Worm (Caenorhabditis elegans): ENCODE results near the gene F21A3.2.

The F21A3.2 gene

DNA sequence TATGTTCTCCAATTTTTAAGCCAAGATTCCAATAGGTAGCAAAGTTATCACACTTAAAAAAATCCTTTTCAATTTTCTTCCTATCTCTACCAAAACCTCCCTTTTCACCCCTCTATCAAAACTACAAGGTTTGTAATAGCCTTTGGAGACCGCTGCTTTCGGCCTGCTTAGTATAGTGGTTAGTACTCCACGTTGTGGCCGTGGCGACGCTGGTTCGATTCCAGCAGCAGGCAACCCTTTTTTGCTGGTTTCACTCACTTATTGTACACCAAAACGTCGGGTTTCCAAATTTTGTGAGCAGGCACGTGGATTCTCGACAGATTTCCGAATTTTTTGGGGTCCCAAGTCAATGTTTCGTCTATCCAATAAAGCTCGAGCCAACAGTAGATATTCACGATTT lies 20.1 kb upstream of the F21A3.2 start:
- TF ChIP-seq dmd-9 (GFP tag; IDR thresholded peaks at IDR 0.05) (no peak), lim-7 (GFP tag; IDR thresholded peaks at IDR 0.05) (peak; percentile 76), ama-1 (optimal IDR thresholded peaks at IDR 0.05) (no peak), F49E8.2 (tag; optimal IDR thresholded peaks at IDR 0.05; ENCODE audit: borderline replicate concordance) (no peak), tag-97 (GFP tag; IDR thresholded peaks at IDR 0.05) (no peak), nhr-48 (tag; optimal IDR thresholded peaks at IDR 0.05) (no peak), gei-8 (GFP tag; optimal IDR thresholded peaks at IDR 0.05) (no peak), nhr-102 (tag; optimal IDR thresholded peaks at IDR 0.05) (no peak), hlh-30 (tag; optimal IDR thresholded peaks at IDR 0.05; ENCODE audit: insufficient read depth) (peak; percentile 19), saeg-2 (GFP tag; IDR thresholded peaks at IDR 0.05) (no peak), lin-13 (GFP tag; optimal IDR thresholded peaks at IDR 0.05) (no peak), zfp-2 (tag; optimal IDR thresholded peaks at IDR 0.05) (no peak), ctbp-1 (GFP tag; IDR thresholded peaks at IDR 0.05) (peak; percentile 35; the same call in 1 of the 2 replicates), rbr-2 (tag; optimal IDR thresholded peaks at IDR 0.05) (peak; percentile 23), ztf-11 (tag; optimal IDR thresholded peaks at IDR 0.05) (no peak), nhr-76 (tag; optimal IDR thresholded peaks at IDR 0.05) (no peak), ZK337.2 (GFP tag; IDR thresholded peaks at IDR 0.05) (no peak), T26A8.4 (GFP tag; IDR thresholded peaks at IDR 0.05) (peak; percentile 56), nhr-10 (tag; optimal IDR thresholded peaks at IDR 0.05) (no peak), lin-39 (tag; optimal IDR thresholded peaks at IDR 0.05) (no peak), hif-1 (tag; optimal IDR thresholded peaks at IDR 0.05) (no peak), D1046.2 (GFP tag; IDR thresholded peaks at IDR 0.05) (peak; percentile 59; the same call in 1 of the 2 replicates), mep-1 (tag; optimal IDR thresholded peaks at IDR 0.05) (peak; percentile 28), F44E2.7 (GFP tag; IDR thresholded peaks at IDR 0.05) (0 out of 2 replicates have a peak, but pooled peaks have one; percentile 25), dve-1 (tag; optimal IDR thresholded peaks at IDR 0.05; ENCODE audit: insufficient read depth) (no peak), Y48G9A.11 (GFP tag; IDR thresholded peaks at IDR 0.05) (0 out of 2 replicates have a peak, but pooled peaks have one; percentile 37), arid-1 (GFP tag; conservative IDR thresholded peaks at IDR 0.05) (peak; percentile 63), zfp-3 (GFP tag; conservative IDR thresholded peaks at IDR 0.05) (no peak), mxl-3 (GFP tag; optimal IDR thresholded peaks at IDR 0.05) (no peak), nhr-237 (tag; optimal IDR thresholded peaks at IDR 0.05) (no peak), mdt-29 (GFP tag; IDR thresholded peaks at IDR 0.05) (no peak), vab-7 (GFP tag; IDR thresholded peaks at IDR 0.05) (0 out of 2 replicates have a peak, but pooled peaks have one; percentile 37), nhr-11 (tag; optimal IDR thresholded peaks at IDR 0.05) (no peak), fos-1 (tag; optimal IDR thresholded peaks at IDR 0.05) (no peak), daf-8 (GFP tag; IDR thresholded peaks at IDR 0.05) (no peak), nhr-77 (tag; optimal IDR thresholded peaks at IDR 0.05) (peak; percentile 15), egl-27 (tag; optimal IDR thresholded peaks at IDR 0.05) (no peak), unc-62 (GFP tag; optimal IDR thresholded peaks at IDR 0.05 in 1 of 2) (peak in 1 of 2 experiments; percentile 96), unc-62 (tag; optimal IDR thresholded peaks at IDR 0.05) (no peak), madf-9 (GFP tag; conservative IDR thresholded peaks at IDR 0.05) (no peak), lin-29 (GFP tag; IDR thresholded peaks at IDR 0.05) (no peak), ZK546.5 (tag; optimal IDR thresholded peaks at IDR 0.05) (no peak), dmd-8 (GFP tag; IDR thresholded peaks at IDR 0.05) (peak; percentile 48; the same call in 1 of the 2 replicates), hmg-1.1 (GFP tag; IDR thresholded peaks at IDR 0.05) (peak; percentile 54; the same call in 1 of the 2 replicates), zip-11 (GFP tag; IDR thresholded peaks at IDR 0.05) (no peak), lin-1 (GFP tag; IDR thresholded peaks at IDR 0.05) (0 out of 2 replicates have a peak, but pooled peaks have one; percentile 19), dpl-1 (GFP tag; optimal IDR thresholded peaks at IDR 0.05) (no peak), lsy-2 (tag; optimal IDR thresholded peaks at IDR 0.05) (peak in 1 of 2 experiments; percentile 25), unc-130 (GFP tag; optimal IDR thresholded peaks at IDR 0.05) (no peak), jun-1 (tag; optimal IDR thresholded peaks at IDR 0.05) (no peak), snpc-1.2 (GFP tag; IDR thresholded peaks at IDR 0.05) (peak; percentile 72; the same call in 1 of the 2 replicates), skn-1 (tag; optimal IDR thresholded peaks at IDR 0.05) (no peak)
